Fruit fly (Drosophila melanogaster): Measurements from ENCODE around the gene CG14834.

The CG14834 gene

DNA sequence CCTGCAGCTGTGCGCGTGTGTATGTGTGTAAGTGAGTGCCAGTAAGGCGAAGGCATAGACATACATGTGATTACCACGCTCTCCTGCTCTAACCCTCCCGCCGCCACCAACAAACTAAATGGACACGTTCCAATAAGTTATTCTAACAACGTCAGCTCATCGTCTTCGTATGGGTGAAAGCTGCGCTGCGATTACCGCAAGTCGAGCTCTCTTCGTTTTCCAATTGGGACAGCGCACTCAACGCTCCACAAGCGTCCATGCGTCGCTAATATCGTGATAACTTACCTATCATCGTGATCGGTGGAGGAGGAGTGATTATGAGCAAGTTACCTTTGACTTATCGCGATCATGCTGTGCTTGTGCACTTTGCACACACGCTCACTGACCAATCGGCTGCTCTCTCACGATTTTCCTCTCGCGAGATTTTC is 14.2 kb upstream of the CG14834 start (continued):
- no peak for TF ChIP-seq CG9215 (GFP tag; IDR thresholded peaks at IDR 0.05)
- TF ChIP-seq CG14441 (GFP tag; IDR thresholded peaks at IDR 0.05) = peak; percentile 31; the same call in 1 of the 2 replicates
- TF ChIP-seq da (GFP tag; optimal IDR thresholded peaks at IDR 0.05) = no peak
- no peak for TF ChIP-seq Awh (GFP tag; IDR thresholded peaks at IDR 0.05)
- TF ChIP-seq Dad (GFP tag; optimal IDR thresholded peaks at IDR 0.05) = peak; percentile 23
- TF ChIP-seq vvl (GFP tag; IDR thresholded peaks at IDR 0.05) = peak; percentile 64; the same call in 1 of the 2 replicates
- TF ChIP-seq gcm (GFP tag; optimal IDR thresholded peaks at IDR 0.05) = no peak
- no peak for TF ChIP-seq Neu2 (GFP tag; optimal IDR thresholded peaks at IDR 0.05; ENCODE audit: borderline replicate concordance)
- TF ChIP-seq CG16863 (GFP tag; optimal IDR thresholded peaks at IDR 0.05) = no peak
- TF ChIP-seq Six4 (GFP tag; optimal IDR thresholded peaks at IDR 0.05) = no peak
- TF ChIP-seq B-H1 (GFP tag; IDR thresholded peaks at IDR 0.05) = no peak
- no peak for TF ChIP-seq HHEX (GFP tag; optimal IDR thresholded peaks at IDR 0.05)
- no peak for TF ChIP-seq CG12155 (GFP tag; optimal IDR thresholded peaks at IDR 0.05)
- TF ChIP-seq CG2199 (GFP tag; IDR thresholded peaks at IDR 0.05) = peak; percentile 83
- peak; percentile 75 for TF ChIP-seq Med (GFP tag)
- TF ChIP-seq cwo (GFP tag; optimal IDR thresholded peaks at IDR 0.05) = peak; percentile 71
- peak; percentile 75 for TF ChIP-seq CG3995 (GFP tag; optimal IDR thresholded peaks at IDR 0.05)
- TF ChIP-seq H15 (GFP tag; IDR thresholded peaks at IDR 0.05) = no peak
- TF ChIP-seq CG4404 (GFP tag; IDR thresholded peaks at IDR 0.05) = no peak
- peak; percentile 33; the same call in 1 of the 3 replicates for TF ChIP-seq dysf (GFP tag; IDR thresholded peaks at IDR 0.05)
- no peak for TF ChIP-seq Dip2 (GFP tag; IDR thresholded peaks at IDR 0.05)
- TF ChIP-seq CG10431 (GFP tag; optimal IDR thresholded peaks at IDR 0.05) = peak; percentile 99
- TF ChIP-seq CG12104 (GFP tag; optimal IDR thresholded peaks at IDR 0.05) = no peak

DNA sequence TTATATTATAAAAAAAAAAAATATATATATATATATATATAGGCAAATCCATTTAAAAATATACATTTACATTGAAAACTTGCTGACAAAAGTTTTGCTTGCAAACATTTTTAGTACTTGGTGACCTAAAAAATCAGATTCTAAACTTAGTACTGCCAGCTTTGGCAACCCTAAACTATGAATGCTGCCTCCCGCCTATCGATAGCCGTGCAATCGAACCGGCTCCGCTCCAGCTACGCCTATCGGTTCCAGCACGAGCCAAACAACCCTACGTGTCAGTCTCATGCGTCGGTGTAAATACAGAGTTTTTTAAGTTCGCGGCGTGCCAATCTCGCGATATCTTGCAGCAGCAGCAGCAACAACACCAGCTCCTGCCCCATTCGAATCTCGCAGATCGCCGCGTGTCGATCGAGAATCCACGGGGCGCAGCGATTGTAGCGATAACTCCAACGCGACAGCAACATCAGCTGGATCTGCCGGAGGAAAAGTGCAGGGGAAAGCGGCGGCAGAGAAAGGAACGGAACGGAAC is 13.5 kb upstream of the CG14834 start, which contains the start of gene Sec63:
Gene Sec63 (plus strand): TSS at position 238 of the 529 bp plus-strand sequence.
- peak; percentile 41 to 63 for TF ChIP-seq dpn (GFP tag; optimal IDR thresholded peaks at IDR 0.05)
- TF ChIP-seq fu2 (GFP tag; optimal IDR thresholded peaks at IDR 0.05) = no peak
- TF ChIP-seq Ravus (GFP tag; IDR thresholded peaks at IDR 0.05) = 0 out of 2 replicates have a peak, but pooled peaks have one; percentile 9
- no peak for TF ChIP-seq Hey (tag; optimal IDR thresholded peaks at IDR 0.05)
- no peak for TF ChIP-seq Poxn (GFP tag; IDR thresholded peaks at IDR 0.05)
- no peak for TF ChIP-seq CG7745 (tag; optimal IDR thresholded peaks at IDR 0.05)
- TF ChIP-seq schlank (tag; optimal IDR thresholded peaks at IDR 0.05) = no peak
- no peak for TF ChIP-seq CG5180 (GFP tag; optimal IDR thresholded peaks at IDR 0.05)
- TF ChIP-seq Aef1 (GFP tag; IDR thresholded peaks at IDR 0.05) = no peak; the same call in 2 of the 3 replicates
- TF ChIP-seq CG6854 (GFP tag; optimal IDR thresholded peaks at IDR 0.05) = no peak
- TF ChIP-seq NfI (GFP tag; optimal IDR thresholded peaks at IDR 0.05) = peak; percentile 36
- TF ChIP-seq tna (GFP tag; IDR thresholded peaks at IDR 0.05; ENCODE audit: partially characterized antibody) = peak; percentile 89
- TF ChIP-seq slbo (GFP tag; IDR thresholded peaks at IDR 0.05) = peak; percentile 78
- TF ChIP-seq CG11247 (GFP tag; IDR thresholded peaks at IDR 0.05) = 0 out of 2 replicates have a peak, but pooled peaks have one; percentile 16
- peak; percentile 91 for TF ChIP-seq CG12155 (GFP tag; optimal IDR thresholded peaks at IDR 0.05)
- TF ChIP-seq CG11560 (tag; IDR thresholded peaks at IDR 0.05) = no peak
- TF ChIP-seq gem (tag; optimal IDR thresholded peaks at IDR 0.05) = peak; percentile 71
- peak; percentile 64; the same call in 1 of the 2 replicates for TF ChIP-seq CG14441 (GFP tag; IDR thresholded peaks at IDR 0.05)
- no peak for TF ChIP-seq tap (tag; optimal IDR thresholded peaks at IDR 0.05)
- TF ChIP-seq Elba2 (GFP tag; optimal IDR thresholded peaks at IDR 0.05) = no peak
- no peak for TF ChIP-seq fd64A (GFP tag; optimal IDR thresholded peaks at IDR 0.05)
- TF ChIP-seq ken (GFP tag; IDR thresholded peaks at IDR 0.05) = peak; percentile 48; the same call in 1 of the 3 replicates
- TF ChIP-seq Fer3 (tag; optimal IDR thresholded peaks at IDR 0.05) = peak; percentile 16
- no peak for TF ChIP-seq chif (GFP tag; optimal IDR thresholded peaks at IDR 0.05)
- TF ChIP-seq mld (GFP tag; IDR thresholded peaks at IDR 0.05; ENCODE audit: partially characterized antibody) = peak; percentile 87; the same call in 2 of the 3 replicates
- TF ChIP-seq CG7963 (GFP tag; IDR thresholded peaks at IDR 0.05; ENCODE audit: partially characterized antibody) = peak; percentile 93
- TF ChIP-seq CG6683 (GFP tag; optimal IDR thresholded peaks at IDR 0.05) = no peak
- no peak for TF ChIP-seq emc (GFP tag; optimal IDR thresholded peaks at IDR 0.05)
- peak; percentile 62 for TF ChIP-seq CG18599 (GFP tag; optimal IDR thresholded peaks at IDR 0.05)
